Fruit fly (Drosophila melanogaster): ENCODE measurements around the gene CG11279.
A peak's percentile ranks its signal among the peaks of the same experiment; 100 is the strongest.

Gene CG11279

dm6 chr3L:13017803-13018324 lies 28.9 kb upstream of the CG11279 start, which contains the start of the genes mRpL20 and Icmt:
mRpL20 (minus strand) TSS chr3L:13017867.
Icmt (plus strand) TSS chr3L:13018266.
- no peak for TF ChIP-seq CG5204 (GFP tag; optimal IDR thresholded peaks at IDR 0.05)
- TF ChIP-seq CG11617 (GFP tag; optimal IDR thresholded peaks at IDR 0.05), result peak; percentile 91
- TF ChIP-seq CG1620 (GFP tag; optimal IDR thresholded peaks at IDR 0.05), result peak; percentile 68
- peak; percentile 72 for TF ChIP-seq CG12768 (GFP tag; optimal IDR thresholded peaks at IDR 0.05)
- peak; percentile 81 for TF ChIP-seq Mnt (GFP tag; optimal IDR thresholded peaks at IDR 0.05)
- peak; percentile 98 for TF ChIP-seq CG7101 (tag; optimal IDR thresholded peaks at IDR 0.05)
- TF ChIP-seq cic (GFP tag; optimal IDR thresholded peaks at IDR 0.05), result no peak
- peak; percentile 45 for TF ChIP-seq Clk (GFP tag; optimal IDR thresholded peaks at IDR 0.05)
- TF ChIP-seq toe (GFP tag; optimal IDR thresholded peaks at IDR 0.05), result peak; percentile 83
- TF ChIP-seq CG7045 (GFP tag; optimal IDR thresholded peaks at IDR 0.05), result peak; percentile 85
- TF ChIP-seq CG14711 (tag; optimal IDR thresholded peaks at IDR 0.05), result peak; percentile 87
- TF ChIP-seq pad (GFP tag; optimal IDR thresholded peaks at IDR 0.05), result peak; percentile 62
- peak; percentile 95 for TF ChIP-seq bab1 (GFP tag; optimal IDR thresholded peaks at IDR 0.05)
- TF ChIP-seq kay (GFP tag; ENCODE audit: borderline replicate concordance), result peak; percentile 94
- TF ChIP-seq Crg-1 (GFP tag; optimal IDR thresholded peaks at IDR 0.05), result peak; percentile 54
- TF ChIP-seq cnc (optimal IDR thresholded peaks at IDR 0.05), result no peak
- TF ChIP-seq tj (GFP tag; optimal IDR thresholded peaks at IDR 0.05), result peak; percentile 70
- TF ChIP-seq CG33017 (tag; optimal IDR thresholded peaks at IDR 0.05), result peak; percentile 98
- TF ChIP-seq Hr96 (GFP tag; optimal IDR thresholded peaks at IDR 0.05), result peak; percentile 55
- TF ChIP-seq ovo (GFP tag; optimal IDR thresholded peaks at IDR 0.05), result peak; percentile 73

dm6 chr3L:13019249-13019956 lies 27.4 kb upstream of the CG11279 start:
- TF ChIP-seq cic (GFP tag; optimal IDR thresholded peaks at IDR 0.05), result peak; percentile 29
- TF ChIP-seq kay (GFP tag; ENCODE audit: borderline replicate concordance), result peak; percentile 77
- no peak for TF ChIP-seq CG7101 (tag; optimal IDR thresholded peaks at IDR 0.05)
- TF ChIP-seq CG33017 (tag; optimal IDR thresholded peaks at IDR 0.05), result no peak

- TF ChIP-seq cnc (optimal IDR thresholded peaks at IDR 0.05) (no peak), Hr96 (GFP tag; optimal IDR thresholded peaks at IDR 0.05) (no peak), Mnt (GFP tag; optimal IDR thresholded peaks at IDR 0.05) (no peak), toe (GFP tag; optimal IDR thresholded peaks at IDR 0.05) (no peak), Clk (GFP tag; optimal IDR thresholded peaks at IDR 0.05) (no peak), Crg-1 (GFP tag; optimal IDR thresholded peaks at IDR 0.05) (peak; percentile 1), bab1 (GFP tag; optimal IDR thresholded peaks at IDR 0.05) (no peak), CG5204 (GFP tag; optimal IDR thresholded peaks at IDR 0.05) (no peak), CG12768 (GFP tag; optimal IDR thresholded peaks at IDR 0.05) (peak; percentile 18), CG7045 (GFP tag; optimal IDR thresholded peaks at IDR 0.05) (peak; percentile 34), kay (GFP tag; ENCODE audit: borderline replicate concordance) (no peak), CG7101 (tag; optimal IDR thresholded peaks at IDR 0.05) (peak; percentile 57), pad (GFP tag; optimal IDR thresholded peaks at IDR 0.05) (no peak), tj (GFP tag; optimal IDR thresholded peaks at IDR 0.05) (no peak), ovo (GFP tag; optimal IDR thresholded peaks at IDR 0.05) (no peak), CG14711 (tag; optimal IDR thresholded peaks at IDR 0.05) (peak; percentile 27), CG11617 (GFP tag; optimal IDR thresholded peaks at IDR 0.05) (no peak), CG33017 (tag; optimal IDR thresholded peaks at IDR 0.05) (peak; percentile 3), cic (GFP tag; optimal IDR thresholded peaks at IDR 0.05) (no peak), CG1620 (GFP tag; optimal IDR thresholded peaks at IDR 0.05) (no peak)
These were observed 25.1 kb upstream of the CG11279 start for dm6 chr3L:13021727-13022126.

- TF ChIP-seq bab1 (GFP tag; optimal IDR thresholded peaks at IDR 0.05) (peak; percentile 5), Mnt (GFP tag; optimal IDR thresholded peaks at IDR 0.05) (peak; percentile 94), cic (GFP tag; optimal IDR thresholded peaks at IDR 0.05) (peak; percentile 95), CG14711 (tag; optimal IDR thresholded peaks at IDR 0.05) (peak; percentile 62), cnc (optimal IDR thresholded peaks at IDR 0.05) (no peak), CG12768 (GFP tag; optimal IDR thresholded peaks at IDR 0.05) (no peak), CG7045 (GFP tag; optimal IDR thresholded peaks at IDR 0.05) (no peak), Hr96 (GFP tag; optimal IDR thresholded peaks at IDR 0.05) (no peak)
These were observed 24.5 kb upstream of the CG11279 start, which contains the start of gene Adk2 for dm6 chr3L:13022160-13022853. Adk2 (minus strand) TSS chr3L:13022688.

dm6 chr3L:13022854-13023560 lies 23.8 kb upstream of the CG11279 start, which contains the start of gene RpS12:
RpS12 (plus strand) TSS chr3L:13023352.
- TF ChIP-seq CG1620 (GFP tag; optimal IDR thresholded peaks at IDR 0.05) (peak; percentile 92), Hr96 (GFP tag; optimal IDR thresholded peaks at IDR 0.05) (peak; percentile 86), pad (GFP tag; optimal IDR thresholded peaks at IDR 0.05) (peak; percentile 58), tj (GFP tag; optimal IDR thresholded peaks at IDR 0.05) (peak; percentile 56), toe (GFP tag; optimal IDR thresholded peaks at IDR 0.05) (peak; percentile 81), CG7101 (tag; optimal IDR thresholded peaks at IDR 0.05) (peak; percentile 81), CG33017 (tag; optimal IDR thresholded peaks at IDR 0.05) (peak; percentile 61), cic (GFP tag; optimal IDR thresholded peaks at IDR 0.05) (no peak), kay (GFP tag; ENCODE audit: borderline replicate concordance) (peak; percentile 86), CG7045 (GFP tag; optimal IDR thresholded peaks at IDR 0.05) (peak; percentile 80), CG14711 (tag; optimal IDR thresholded peaks at IDR 0.05) (no peak), Crg-1 (GFP tag; optimal IDR thresholded peaks at IDR 0.05) (peak; percentile 57), CG12768 (GFP tag; optimal IDR thresholded peaks at IDR 0.05) (peak; percentile 70), bab1 (GFP tag; optimal IDR thresholded peaks at IDR 0.05) (peak; percentile 64), CG5204 (GFP tag; optimal IDR thresholded peaks at IDR 0.05) (peak; percentile 78), cnc (optimal IDR thresholded peaks at IDR 0.05) (no peak), ovo (GFP tag; optimal IDR thresholded peaks at IDR 0.05) (peak; percentile 77), Clk (GFP tag; optimal IDR thresholded peaks at IDR 0.05) (peak; percentile 67), CG11617 (GFP tag; optimal IDR thresholded peaks at IDR 0.05) (peak; percentile 83), Mnt (GFP tag; optimal IDR thresholded peaks at IDR 0.05) (peak; percentile 82)

Data from whole organism, adult.